Fruit fly (Drosophila melanogaster): ENCODE measurements around the gene CG11696.

DNA sequence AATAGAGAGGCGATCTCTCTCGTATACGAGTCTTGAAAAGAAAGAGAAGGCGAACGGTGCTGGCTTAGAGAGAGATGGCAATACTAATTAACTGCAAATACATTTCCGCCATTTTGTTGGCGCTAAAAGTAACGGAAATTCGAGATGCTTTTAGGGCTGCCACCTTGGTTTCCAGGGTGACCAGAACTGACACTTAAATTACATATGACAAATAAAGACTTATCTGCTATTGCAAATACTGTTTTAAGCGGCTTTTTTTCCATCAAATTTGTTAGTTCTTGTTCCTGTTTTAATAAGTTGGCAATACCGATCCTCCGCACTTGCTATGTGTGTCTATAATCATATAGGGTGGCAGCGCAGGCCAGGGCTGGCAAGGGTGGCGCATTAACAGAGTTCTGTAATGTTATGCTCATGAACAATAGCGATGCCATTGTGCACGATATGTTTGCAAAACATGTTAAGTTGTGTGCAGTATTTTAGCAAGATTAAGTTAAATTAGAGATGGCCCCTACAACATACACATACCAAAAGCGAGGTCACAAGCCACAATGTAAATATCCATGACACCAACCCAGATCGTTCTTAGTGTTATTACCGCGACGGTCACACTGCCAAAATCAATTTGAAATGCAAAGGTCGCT, 6.8 kb downstream of the CG11696 start, which contains the start of gene nod:
- TF ChIP-seq Dll (optimal IDR thresholded peaks at IDR 0.05) (no peak), pan (optimal IDR thresholded peaks at IDR 0.05) (no peak), usp (GFP tag; optimal IDR thresholded peaks at IDR 0.05) (no peak), psq (optimal IDR thresholded peaks at IDR 0.05) (no peak)
